Worm (Caenorhabditis elegans) whole organism, L2 larva: ENCODE data around the gene nlp-34.

Experiments
- Y55F3AM.14 ChIP-seq: fragments of 200-800 bp; sonication (Bioruptor generic); optimal IDR thresholded peaks from 2 replicates; lab custom pipeline; 2018; ENCODE audit warnings: mild to moderate bottlenecking, missing genetic modification characterization, missing compliant biosample characterization
- aly-2 ChIP-seq: fragments of 150-350 bp; optimal IDR thresholded peaks from 2 replicates; lab custom pipeline; 2014; ENCODE audit warnings: missing biosample characterization, missing genetic modification characterization
- ama-1 ChIP-seq: fragments of 150-350 bp; optimal IDR thresholded peaks from 2 replicates; lab custom pipeline; 2018; ENCODE audit warnings: inconsistent platforms
- nhr-11 ChIP-seq: fragments of 150-350 bp; optimal IDR thresholded peaks from 2 replicates; lab custom pipeline; 2014; ENCODE audit warnings: missing biosample characterization, missing genetic modification characterization
- snpc-4 ChIP-seq: fragments of 150-350 bp; optimal IDR thresholded peaks from 2 replicates; lab custom pipeline; 2014; ENCODE audit warnings: missing biosample characterization, missing genetic modification characterization
- zag-1 ChIP-seq: fragments of 150-350 bp; optimal IDR thresholded peaks from 2 replicates; lab custom pipeline; 2014; ENCODE audit warnings: missing biosample characterization, missing genetic modification characterization

- TF ChIP-seq nhr-11 (tag; lab: Kevin White, UChicago) = no peak
- no peak for TF ChIP-seq snpc-4 (tag; lab: Kevin White, UChicago)
- no peak for TF ChIP-seq Y55F3AM.14 (GFP tag; lab: Kevin White, UChicago)
- no peak for TF ChIP-seq ama-1 (lab: Kevin White, UChicago)
- no peak for TF ChIP-seq aly-2 (tag; lab: Kevin White, UChicago)
- TF ChIP-seq zag-1 (tag; lab: Kevin White, UChicago) = no peak
These were observed 15.1 kb upstream of the nlp-34 start, which contains the start of gene K09D9.9 for ce11 chrV:3994048-3994447.
